Fruit fly (Drosophila melanogaster) whole organism, prepupa: ENCODE measurements around the gene CG10031.

Experiments
- Blimp-1 ChIP-seq: fragments of 200-800 bp; sonication (Bioruptor generic); optimal IDR thresholded peaks from 3 replicates; lab custom pipeline; 2017; ENCODE audit warnings: missing biosample characterization, missing genetic modification characterization, mild to moderate bottlenecking, moderate library complexity, missing genetic modification reagents
- CG10631 ChIP-seq: fragments of 200-800 bp; sonication (Bioruptor generic); optimal IDR thresholded peaks from 2 replicates; lab custom pipeline; 2016; ENCODE audit warnings: missing biosample characterization, missing genetic modification characterization
- CG10669 ChIP-seq: fragments of 200-800 bp; sonication (Bioruptor generic); optimal IDR thresholded peaks from 3 replicates; lab custom pipeline; 2018; ENCODE audit warnings: missing biosample characterization, mild to moderate bottlenecking, missing genetic modification characterization, moderate library complexity
- CG11294 ChIP-seq: fragments of 200-800 bp; sonication (Bioruptor generic); IDR thresholded peaks from 2 replicates; pipeline ENCODE4 v1.3.6; 2022; ENCODE audit warnings: missing biosample characterization, missing genetic modification characterization
- CG11762 ChIP-seq: fragments of 200-800 bp; sonication (Bioruptor generic); optimal IDR thresholded peaks from 3 replicates; lab custom pipeline; 2016; ENCODE audit warnings: missing biosample characterization, missing genetic modification characterization; ENCODE audit not compliant: insufficient read depth
- CG11902 ChIP-seq: fragments of 200-800 bp; sonication (Bioruptor generic); optimal IDR thresholded peaks from 3 replicates; lab custom pipeline; 2016; ENCODE audit warnings: missing biosample characterization, missing genetic modification characterization
- CG1621 ChIP-seq: fragments of 200-800 bp; sonication (Bioruptor generic); optimal IDR thresholded peaks from 3 replicates; lab custom pipeline; 2018; ENCODE audit warnings: missing biosample characterization, mild to moderate bottlenecking, missing genetic modification characterization
- CG3032 ChIP-seq: fragments of 200-800 bp; optimal IDR thresholded peaks from 2 replicates; lab custom pipeline; 2019; ENCODE audit warnings: missing biosample characterization, mild to moderate bottlenecking, missing genetic modification characterization, moderate library complexity
- CG31627 ChIP-seq: fragments of 200-800 bp; sonication (Bioruptor generic); optimal IDR thresholded peaks from 3 replicates; lab custom pipeline; 2016; ENCODE audit warnings: missing biosample characterization, missing genetic modification characterization
- CG32006 ChIP-seq: fragments of 200-800 bp; sonication (Bioruptor generic); optimal IDR thresholded peaks from 3 replicates; lab custom pipeline; 2017; ENCODE audit warnings: missing biosample characterization, mild to moderate bottlenecking, missing genetic modification characterization
- CG34406 ChIP-seq: fragments of 200-800 bp; sonication (Bioruptor generic); optimal IDR thresholded peaks from 3 replicates; lab custom pipeline; 2016; ENCODE audit warnings: missing biosample characterization, missing genetic modification characterization
- CG3919 ChIP-seq: fragments of 200-800 bp; sonication (Bioruptor generic); optimal IDR thresholded peaks from 3 replicates; lab custom pipeline; 2016; ENCODE audit warnings: missing biosample characterization, missing genetic modification characterization
- CG4318 ChIP-seq: fragments of 200-800 bp; sonication (Bioruptor generic); optimal IDR thresholded peaks from 3 replicates; lab custom pipeline; 2017; ENCODE audit warnings: missing biosample characterization, mild to moderate bottlenecking, missing genetic modification characterization
- CG6163 ChIP-seq: fragments of 200-800 bp; sonication (Bioruptor generic); IDR thresholded peaks from 3 replicates; pipeline ENCODE4 v1.3.6; 2022; ENCODE audit warnings: missing biosample characterization, missing genetic modification characterization
- CG6792 ChIP-seq: fragments of 200-800 bp; sonication (Bioruptor generic); optimal IDR thresholded peaks from 3 replicates; lab custom pipeline; 2016; ENCODE audit warnings: missing biosample characterization, missing genetic modification characterization
- CG6808 ChIP-seq: fragments of 200-800 bp; sonication (Bioruptor generic); optimal IDR thresholded peaks from 3 replicates; lab custom pipeline; 2017; ENCODE audit warnings: missing biosample characterization, missing genetic modification characterization, mild to moderate bottlenecking, moderate library complexity, missing genetic modification reagents
- CG6854 ChIP-seq: fragments of 200-800 bp; sonication (Bioruptor generic); optimal IDR thresholded peaks from 2 replicates; lab custom pipeline; 2017; ENCODE audit warnings: missing biosample characterization, mild to moderate bottlenecking, missing genetic modification characterization
- CG8119 ChIP-seq: fragments of 200-800 bp; sonication (Bioruptor generic); IDR thresholded peaks from 3 replicates; pipeline ENCODE4 v1.3.6; 2022; ENCODE audit warnings: missing biosample characterization, missing genetic modification characterization
- CG8319 ChIP-seq: fragments of 200-800 bp; sonication (Bioruptor generic); optimal IDR thresholded peaks from 3 replicates; lab custom pipeline; 2016; ENCODE audit warnings: missing biosample characterization, missing genetic modification characterization
- CG8632 ChIP-seq: fragments of 200-800 bp; sonication (Bioruptor generic); optimal IDR thresholded peaks from 3 replicates; lab custom pipeline; 2016; ENCODE audit warnings: missing biosample characterization, missing genetic modification characterization
- CG9139 ChIP-seq: fragments of 200-800 bp; sonication (Bioruptor generic); optimal IDR thresholded peaks from 3 replicates; lab custom pipeline; 2017; ENCODE audit warnings: missing biosample characterization, mild to moderate bottlenecking, missing genetic modification characterization
- Eip75B ChIP-seq: fragments of 200-800 bp; sonication (Bioruptor generic); optimal IDR thresholded peaks from 3 replicates; lab custom pipeline; 2016; ENCODE audit warnings: missing biosample characterization, missing genetic modification characterization
- Eip93F ChIP-seq: fragments of 200-800 bp; sonication (Bioruptor generic); optimal IDR thresholded peaks from 2 replicates; lab custom pipeline; 2016; ENCODE audit warnings: missing biosample characterization, mild to moderate bottlenecking, missing genetic modification characterization
- Ets21C ChIP-seq: fragments of 200-800 bp; sonication (Bioruptor generic); optimal IDR thresholded peaks from 3 replicates; lab custom pipeline; 2016; ENCODE audit warnings: missing biosample characterization, missing genetic modification characterization
- Gug ChIP-seq: fragments of 200-800 bp; sonication (Bioruptor generic); IDR thresholded peaks from 2 replicates; pipeline ENCODE4 v1.3.6; 2022; ENCODE audit warnings: missing biosample characterization, missing genetic modification characterization
- Hr38 ChIP-seq: sonication (Bioruptor generic); optimal IDR thresholded peaks from 2 replicates; lab custom pipeline; 2016; ENCODE audit warnings: missing biosample characterization, missing genetic modification characterization
- Hr39 ChIP-seq: fragments of 200-800 bp; sonication (Bioruptor generic); optimal IDR thresholded peaks from 2 replicates; lab custom pipeline; 2016; ENCODE audit warnings: missing biosample characterization, missing genetic modification characterization
- Hr4 ChIP-seq: fragments of 200-800 bp; sonication (Bioruptor generic); optimal IDR thresholded peaks from 3 replicates; lab custom pipeline; 2016; ENCODE audit warnings: missing biosample characterization, missing genetic modification characterization
- Met ChIP-seq: fragments of 200-800 bp; sonication (Bioruptor generic); optimal IDR thresholded peaks from 3 replicates; lab custom pipeline; 2016; ENCODE audit warnings: missing biosample characterization, missing genetic modification characterization
- OdsH ChIP-seq: fragments of 200-800 bp; sonication (Bioruptor generic); optimal IDR thresholded peaks from 3 replicates; lab custom pipeline; 2016; ENCODE audit warnings: missing biosample characterization, missing genetic modification characterization
- Smox ChIP-seq: fragments of 200-800 bp; sonication (Bioruptor generic); optimal IDR thresholded peaks from 3 replicates; lab custom pipeline; 2016; ENCODE audit warnings: missing biosample characterization, missing genetic modification characterization
- Sox102F ChIP-seq: fragments of 200-800 bp; sonication (Bioruptor generic); optimal IDR thresholded peaks from 2 replicates; lab custom pipeline; 2016; ENCODE audit warnings: missing biosample characterization, mild to moderate bottlenecking, missing genetic modification characterization
- Sox14 ChIP-seq: fragments of 200-800 bp; sonication (Bioruptor generic); optimal IDR thresholded peaks from 3 replicates; lab custom pipeline; 2016; ENCODE audit warnings: missing biosample characterization, missing genetic modification characterization
- Sox15 ChIP-seq: fragments of 200-800 bp; sonication (Bioruptor generic); optimal IDR thresholded peaks from 3 replicates; lab custom pipeline; 2016; ENCODE audit warnings: missing biosample characterization, missing genetic modification characterization
- achi ChIP-seq: fragments of 200-800 bp; sonication (Bioruptor generic); optimal IDR thresholded peaks from 3 replicates; lab custom pipeline; 2016; ENCODE audit warnings: missing biosample characterization, missing genetic modification characterization
- acj6 ChIP-seq: fragments of 200-800 bp; sonication (Bioruptor generic); optimal IDR thresholded peaks from 3 replicates; lab custom pipeline; 2016; ENCODE audit warnings: missing biosample characterization, missing genetic modification characterization
- cyc ChIP-seq: fragments of 200-800 bp; sonication (Bioruptor generic); optimal IDR thresholded peaks from 3 replicates; lab custom pipeline; 2016; ENCODE audit warnings: missing biosample characterization, missing genetic modification characterization
- dsx ChIP-seq: fragments of 200-800 bp; optimal IDR thresholded peaks from 3 replicates; lab custom pipeline; 2019; ENCODE audit warnings: missing biosample characterization, mild to moderate bottlenecking, missing genetic modification characterization, moderate library complexity; ENCODE audit not compliant: poor library complexity, severe bottlenecking
- eg ChIP-seq: fragments of 200-800 bp; sonication (Bioruptor generic); IDR thresholded peaks from 3 replicates; pipeline ENCODE4 v1.3.6; 2022; ENCODE audit warnings: missing biosample characterization, missing genetic modification characterization
- esn ChIP-seq: fragments of 200-800 bp; sonication (Bioruptor generic); optimal IDR thresholded peaks from 2 replicates; lab custom pipeline; 2016; ENCODE audit warnings: missing biosample characterization, mild to moderate bottlenecking, missing genetic modification characterization, moderate library complexity
- fd59A ChIP-seq: fragments of 200-800 bp; sonication (Bioruptor generic); optimal IDR thresholded peaks from 2 replicates; lab custom pipeline; 2017; ENCODE audit warnings: missing biosample characterization, mild to moderate bottlenecking, missing genetic modification characterization, missing genetic modification reagents
- fd85E ChIP-seq: fragments of 200-800 bp; sonication (Bioruptor generic); optimal IDR thresholded peaks from 3 replicates; lab custom pipeline; 2016; ENCODE audit warnings: missing biosample characterization, missing genetic modification characterization
- fkh ChIP-seq: fragments of 200-800 bp; sonication (Bioruptor generic); optimal IDR thresholded peaks from 3 replicates; lab custom pipeline; 2017; ENCODE audit warnings: missing biosample characterization, mild to moderate bottlenecking, missing genetic modification characterization, moderate library complexity
- lz ChIP-seq: fragments of 200-800 bp; sonication (Bioruptor generic); optimal IDR thresholded peaks from 3 replicates; lab custom pipeline; 2016; ENCODE audit warnings: missing biosample characterization, missing genetic modification characterization
- pdm3 ChIP-seq: fragments of 200-800 bp; sonication (Bioruptor generic); optimal IDR thresholded peaks from 3 replicates; lab custom pipeline; 2016; ENCODE audit warnings: missing biosample characterization, missing genetic modification characterization
- spab ChIP-seq: fragments of 200-800 bp; sonication (Bioruptor generic); optimal IDR thresholded peaks from 2 replicates; lab custom pipeline; 2017; ENCODE audit warnings: missing biosample characterization, mild to moderate bottlenecking, missing genetic modification characterization, missing genetic modification reagents
- ss ChIP-seq, 2 experiments: fragments of 200-800 bp; sonication (Bioruptor generic); optimal IDR thresholded peaks; 2 replicates in 1 of 2; 3 replicates in 1 of 2; lab custom pipeline; 2017 to 2018; ENCODE audit warnings: mild to moderate bottlenecking in 2 of 2, missing biosample characterization in 2 of 2, missing genetic modification characterization in 2 of 2, moderate library complexity in 1 of 2
- topi ChIP-seq: fragments of 200-800 bp; sonication (Bioruptor generic); optimal IDR thresholded peaks from 3 replicates; lab custom pipeline; 2016; ENCODE audit warnings: missing biosample characterization, missing genetic modification characterization
- vri ChIP-seq: fragments of 200-800 bp; sonication (Bioruptor generic); optimal IDR thresholded peaks from 3 replicates; lab custom pipeline; 2016; ENCODE audit warnings: missing biosample characterization, mild to moderate bottlenecking, missing genetic modification characterization

Gene CG10031

DNA sequence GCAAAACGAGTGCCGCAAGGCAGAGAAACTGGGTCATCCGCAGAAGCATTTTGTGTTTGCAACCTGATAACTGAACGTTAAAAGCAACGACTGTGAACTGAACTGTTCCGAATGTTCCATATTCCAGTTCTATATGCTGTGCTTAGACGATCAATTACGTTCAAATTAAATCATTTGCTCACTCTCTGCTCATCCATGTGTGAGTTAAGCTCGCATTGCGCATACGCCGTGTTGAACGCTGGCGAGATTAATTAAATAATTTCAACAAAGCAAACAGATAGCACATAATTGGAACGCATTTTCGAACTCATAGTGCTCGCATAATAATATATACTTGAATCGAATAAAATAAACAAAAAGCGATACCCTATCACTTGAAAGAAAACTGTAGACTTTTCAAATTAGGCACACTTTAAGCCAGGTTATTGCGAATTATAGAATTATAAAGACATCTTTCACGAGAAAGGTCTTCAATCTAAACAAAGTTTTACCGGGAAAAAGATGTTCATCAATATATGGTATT, at the start of gene CG10031, which contains the start of gene CG42464:
CG10031 (minus strand) TSS at position 101 of the 523 bp plus-strand sequence.
CG42464 (plus strand) TSS at position 473 of the 523 bp plus-strand sequence.
- no peak for TF ChIP-seq Eip75B
- TF ChIP-seq CG10669: no peak
- no peak for TF ChIP-seq pdm3 (GFP tag; lab: Kevin White, UChicago)
- no peak for TF ChIP-seq achi (GFP tag; lab: Kevin White, UChicago)
- no peak for TF ChIP-seq CG9139
- TF ChIP-seq OdsH (GFP tag; lab: Kevin White, UChicago): no peak

dm6 chr2L:3748691-3749090, 49.8 kb upstream of the CG10031 start:
- TF ChIP-seq Sox14 (GFP tag; lab: Kevin White, UChicago): no peak
- TF ChIP-seq CG8119 (GFP tag; lab: Robert Waterston, UW): no peak
- no peak for TF ChIP-seq CG3032
- TF ChIP-seq CG31627: no peak
- peak; percentile 11 for TF ChIP-seq CG34406 (GFP tag; lab: Kevin White, UChicago)
- TF ChIP-seq CG1621 (tag; lab: Kevin White, UChicago): no peak
- TF ChIP-seq CG32006 (GFP tag; lab: Kevin White, UChicago): no peak
- TF ChIP-seq Blimp-1 (GFP tag; lab: Kevin White, UChicago): no peak
- no peak for TF ChIP-seq Sox102F (GFP tag; lab: Kevin White, UChicago)
- TF ChIP-seq Sox15: no peak
- no peak for TF ChIP-seq esn (GFP tag; lab: Kevin White, UChicago)
- no peak for TF ChIP-seq Met (GFP tag; lab: Kevin White, UChicago)
- no peak for TF ChIP-seq Eip93F
- TF ChIP-seq Eip75B: no peak
- no peak for TF ChIP-seq Hr4 (GFP tag; lab: Kevin White, UChicago)
- TF ChIP-seq CG8632 (GFP tag; lab: Kevin White, UChicago): no peak
- TF ChIP-seq cyc (GFP tag; lab: Kevin White, UChicago): no peak
- peak; percentile 0 for TF ChIP-seq topi (GFP tag; lab: Kevin White, UChicago)
- TF ChIP-seq fd59A (GFP tag; lab: Kevin White, UChicago): no peak
- no peak for TF ChIP-seq spab (GFP tag; lab: Kevin White, UChicago)
- TF ChIP-seq Hr38 (GFP tag; lab: Kevin White, UChicago): no peak
- TF ChIP-seq OdsH (GFP tag; lab: Kevin White, UChicago): peak; percentile 5
- no peak for TF ChIP-seq CG11294 (GFP tag; lab: Robert Waterston, UW)
- no peak for TF ChIP-seq fkh
- no peak for TF ChIP-seq CG6808 (GFP tag; lab: Kevin White, UChicago)
- no peak for TF ChIP-seq lz (GFP tag; lab: Kevin White, UChicago)
- TF ChIP-seq CG6792 (GFP tag; lab: Kevin White, UChicago): no peak
- TF ChIP-seq CG4318 (GFP tag; lab: Kevin White, UChicago): no peak
- TF ChIP-seq CG9139: peak; percentile 25
- peak; percentile 55 for TF ChIP-seq achi (GFP tag; lab: Kevin White, UChicago)
- TF ChIP-seq Hr39 (GFP tag; lab: Kevin White, UChicago): no peak
- no peak for TF ChIP-seq Smox (GFP tag; lab: Kevin White, UChicago)
- TF ChIP-seq CG10669: no peak
- TF ChIP-seq Ets21C (GFP tag; lab: Kevin White, UChicago): no peak
- no peak for TF ChIP-seq dsx (GFP tag; lab: Kevin White, UChicago)
- TF ChIP-seq ss (GFP tag; optimal IDR thresholded peaks at IDR 0.05; lab: Kevin White, UChicago): no peak
- peak; percentile 6 for TF ChIP-seq acj6
- TF ChIP-seq CG3919 (GFP tag; lab: Kevin White, UChicago): peak; percentile 33
- no peak for TF ChIP-seq vri (GFP tag; lab: Kevin White, UChicago)
- no peak for TF ChIP-seq Gug (GFP tag; lab: Robert Waterston, UW)
- no peak for TF ChIP-seq CG8319 (GFP tag; lab: Kevin White, UChicago)
- TF ChIP-seq CG6854 (GFP tag; lab: Kevin White, UChicago): no peak
- TF ChIP-seq CG6163 (GFP tag; lab: Robert Waterston, UW): 0 out of 3 replicates have a peak, but pooled peaks have one; percentile 50
- TF ChIP-seq fd85E: no peak
- TF ChIP-seq CG11762 (GFP tag; lab: Kevin White, UChicago): no peak
- 0 out of 3 replicates have a peak, but pooled peaks have one; percentile 14 for TF ChIP-seq eg
- TF ChIP-seq CG10631 (GFP tag; lab: Kevin White, UChicago): no peak
- no peak for TF ChIP-seq CG11902 (GFP tag; lab: Kevin White, UChicago)
